1 fruit fly cellular context compared by ENCODE assay signal in genomic region chr2L:18137591-18138247, dm6.
TF ChIP-seq lines count a peak whose summit lies in the region.

kel (minus strand) TSS chr2L:18138083.

TF ChIP-seq in whole organism, embryonic, 481 proteins besides CTCF, POLR2A, EP300 and RAD21 (continued from another document and continues in another):
- TF ChIP-seq CG2712 (tag; optimal IDR thresholded peaks at IDR 0.05; lab: Kevin White, UChicago) (peak; percentile 57), bab2 (GFP tag; optimal IDR thresholded peaks at IDR 0.05; lab: Kevin White, UChicago) (peak; percentile 16), CG10565 (GFP tag; optimal IDR thresholded peaks at IDR 0.05; lab: Kevin White, UChicago) (no peak), Sox100B (GFP tag; optimal IDR thresholded peaks at IDR 0.05; lab: Kevin White, UChicago) (no peak), Ets97D (GFP tag; optimal IDR thresholded peaks at IDR 0.05; lab: Kevin White, UChicago) (peak; percentile 93), vnd (GFP tag; IDR thresholded peaks at IDR 0.05; lab: Robert Waterston, UW; ENCODE audit: partially characterized antibody) (peak; percentile 68), Med (GFP tag; lab: Kevin White, UChicago) (peak; percentile 93), CG8944 (GFP tag; optimal IDR thresholded peaks at IDR 0.05; lab: Kevin White, UChicago) (no peak), zfh2 (GFP tag; optimal IDR thresholded peaks at IDR 0.05; lab: Kevin White, UChicago) (peak; percentile 33), Abd-B (GFP tag; optimal IDR thresholded peaks at IDR 0.05; lab: Kevin White, UChicago) (no peak), CG9609 (GFP tag; optimal IDR thresholded peaks at IDR 0.05; lab: Kevin White, UChicago) (no peak), HHEX (GFP tag; optimal IDR thresholded peaks at IDR 0.05; lab: Kevin White, UChicago) (peak; percentile 59), CG12659 (GFP tag; optimal IDR thresholded peaks at IDR 0.05; lab: Kevin White, UChicago) (peak; percentile 80), CG15011 (GFP tag; optimal IDR thresholded peaks at IDR 0.05; lab: Kevin White, UChicago) (no peak), CkIIα-i1 (GFP tag; IDR thresholded peaks at IDR 0.05; lab: Robert Waterston, UW) (no peak), MESR4 (GFP tag; optimal IDR thresholded peaks at IDR 0.05; lab: Kevin White, UChicago) (peak; percentile 99), Dip3 (GFP tag; optimal IDR thresholded peaks at IDR 0.05; lab: Kevin White, UChicago) (no peak), al (GFP tag; IDR thresholded peaks at IDR 0.05; lab: Robert Waterston, UW) (no peak), ssp (GFP tag; IDR thresholded peaks at IDR 0.05; lab: Robert Waterston, UW) (peak; percentile 91), run (tag; optimal IDR thresholded peaks at IDR 0.05; lab: Kevin White, UChicago) (no peak), CG11504 (tag; optimal IDR thresholded peaks at IDR 0.05; lab: Kevin White, UChicago) (peak; percentile 70), nmo (GFP tag; optimal IDR thresholded peaks at IDR 0.05; lab: Kevin White, UChicago) (peak; percentile 59), CG9727 (GFP tag; optimal IDR thresholded peaks at IDR 0.05; lab: Kevin White, UChicago) (peak; percentile 61), Fer2 (tag; optimal IDR thresholded peaks at IDR 0.05; lab: Kevin White, UChicago) (no peak), CG6813 (GFP tag; optimal IDR thresholded peaks at IDR 0.05; lab: Kevin White, UChicago) (peak; percentile 13), ind (GFP tag; optimal IDR thresholded peaks at IDR 0.05; lab: Kevin White, UChicago) (peak; percentile 19), ham (GFP tag; IDR thresholded peaks at IDR 0.05; lab: Robert Waterston, UW) (no peak), CG33557 (GFP tag; optimal IDR thresholded peaks at IDR 0.05; lab: Kevin White, UChicago) (peak; percentile 31), Doc3 (GFP tag; IDR thresholded peaks at IDR 0.05; lab: Robert Waterston, UW; ENCODE audit: partially characterized antibody) (peak; percentile 53; the same call in 2 of the 3 replicates), ato (GFP tag; IDR thresholded peaks at IDR 0.05; lab: Robert Waterston, UW; ENCODE audit: partially characterized antibody) (peak; percentile 72), CG9932 (GFP tag; IDR thresholded peaks at IDR 0.05; lab: Robert Waterston, UW) (peak; percentile 57), CG12299 (tag; optimal IDR thresholded peaks at IDR 0.05; lab: Kevin White, UChicago) (peak; percentile 57), amos (GFP tag; IDR thresholded peaks at IDR 0.05; lab: Robert Waterston, UW; ENCODE audit: partially characterized antibody) (peak; percentile 68), p53 (GFP tag; optimal IDR thresholded peaks at IDR 0.05; lab: Kevin White, UChicago) (no peak), so (GFP tag; IDR thresholded peaks at IDR 0.05; lab: Robert Waterston, UW) (0 out of 3 replicates have a peak, but pooled peaks have one; percentile 41), CG2202 (tag; optimal IDR thresholded peaks at IDR 0.05; lab: Kevin White, UChicago) (peak; percentile 40), BEAF-32 (GFP tag; optimal IDR thresholded peaks at IDR 0.05; lab: Kevin White, UChicago) (peak; percentile 61), TFAM (GFP tag; optimal IDR thresholded peaks at IDR 0.05; lab: Kevin White, UChicago) (no peak), lmd (GFP tag; IDR thresholded peaks at IDR 0.05; lab: Robert Waterston, UW) (no peak), CG16863 (GFP tag; optimal IDR thresholded peaks at IDR 0.05; lab: Kevin White, UChicago) (peak; percentile 5), Trl (optimal IDR thresholded peaks at IDR 0.05; lab: Kevin White, UChicago) (no peak), Trl (GFP tag; optimal IDR thresholded peaks at IDR 0.05; lab: Kevin White, UChicago) (peak; percentile 29), kay (GFP tag; optimal IDR thresholded peaks at IDR 0.05; lab: Kevin White, UChicago) (no peak), Sin3A (optimal IDR thresholded peaks at IDR 0.05; lab: Kevin White, UChicago) (peak; percentile 28), gce (GFP tag; IDR thresholded peaks at IDR 0.05; lab: Robert Waterston, UW) (no peak), Dp (GFP tag; optimal IDR thresholded peaks at IDR 0.05; lab: Kevin White, UChicago) (peak; percentile 36), Poxn (GFP tag; IDR thresholded peaks at IDR 0.05; lab: Robert Waterston, UW) (no peak), scrt (GFP tag; optimal IDR thresholded peaks at IDR 0.05; lab: Kevin White, UChicago) (peak; percentile 50), sens (GFP tag; lab: Kevin White, UChicago) (peak; percentile 90), CG10979 (tag; optimal IDR thresholded peaks at IDR 0.05; lab: Kevin White, UChicago) (peak; percentile 50), CG2889 (GFP tag; IDR thresholded peaks at IDR 0.05; lab: Robert Waterston, UW) (no peak), ash1 (GFP tag; optimal IDR thresholded peaks at IDR 0.05; lab: Kevin White, UChicago) (no peak), ap (GFP tag; IDR thresholded peaks at IDR 0.05; lab: Robert Waterston, UW) (no peak), CG8388 (GFP tag; optimal IDR thresholded peaks at IDR 0.05; lab: Kevin White, UChicago) (peak; percentile 15), kni (GFP tag; optimal IDR thresholded peaks at IDR 0.05; lab: Kevin White, UChicago) (no peak), disco-r (GFP tag; optimal IDR thresholded peaks at IDR 0.05; lab: Kevin White, UChicago) (no peak), ara (GFP tag; IDR thresholded peaks at IDR 0.05; lab: Robert Waterston, UW) (0 out of 2 replicates have a peak, but pooled peaks have one; percentile 12), CG7928 (GFP tag; optimal IDR thresholded peaks at IDR 0.05; lab: Kevin White, UChicago) (no peak), CG7745 (tag; optimal IDR thresholded peaks at IDR 0.05; lab: Kevin White, UChicago) (no peak), CG17359 (tag; optimal IDR thresholded peaks at IDR 0.05; lab: Kevin White, UChicago) (peak; percentile 34), caup (GFP tag; optimal IDR thresholded peaks at IDR 0.05; lab: Kevin White, UChicago; ENCODE audit: severe bottlenecking) (peak; percentile 72), gro (GFP tag; optimal IDR thresholded peaks at IDR 0.05; lab: Kevin White, UChicago) (peak; percentile 81), CG15479 (GFP tag; optimal IDR thresholded peaks at IDR 0.05; lab: Kevin White, UChicago) (peak; percentile 31), NFAT (GFP tag; IDR thresholded peaks at IDR 0.05; lab: Robert Waterston, UW) (peak; percentile 59), CG10147 (GFP tag; optimal IDR thresholded peaks at IDR 0.05; lab: Kevin White, UChicago) (peak; percentile 8), Blimp-1 (GFP tag; optimal IDR thresholded peaks at IDR 0.05; lab: Kevin White, UChicago) (peak; percentile 13), usp (GFP tag; optimal IDR thresholded peaks at IDR 0.05; lab: Kevin White, UChicago) (no peak), Hr39 (optimal IDR thresholded peaks at IDR 0.05; lab: Kevin White, UChicago) (no peak), CG4854 (GFP tag; optimal IDR thresholded peaks at IDR 0.05; lab: Kevin White, UChicago) (no peak), CG13894 (tag; optimal IDR thresholded peaks at IDR 0.05; lab: Kevin White, UChicago) (peak; percentile 52), CG30403 (GFP tag; optimal IDR thresholded peaks at IDR 0.05; lab: Kevin White, UChicago) (peak; percentile 49), Atf6 (GFP tag; IDR thresholded peaks at IDR 0.05; lab: Robert Waterston, UW) (0 out of 2 replicates have a peak, but pooled peaks have one; percentile 36), rib (GFP tag; IDR thresholded peaks at IDR 0.05; lab: Robert Waterston, UW) (peak; percentile 29; the same call in 1 of the 2 replicates), CG34376 (GFP tag; optimal IDR thresholded peaks at IDR 0.05; lab: Kevin White, UChicago) (peak; percentile 89), hth (optimal IDR thresholded peaks at IDR 0.05; lab: Kevin White, UChicago) (no peak), CG3838 (GFP tag; optimal IDR thresholded peaks at IDR 0.05; lab: Kevin White, UChicago) (no peak), Ada2b (GFP tag; IDR thresholded peaks at IDR 0.05; lab: Robert Waterston, UW) (no peak), tna (GFP tag; IDR thresholded peaks at IDR 0.05; lab: Robert Waterston, UW; ENCODE audit: partially characterized antibody) (peak; percentile 33; the same call in 1 of the 2 replicates), CG5953 (GFP tag; IDR thresholded peaks at IDR 0.05; lab: Robert Waterston, UW) (no peak), CG12071 (GFP tag; optimal IDR thresholded peaks at IDR 0.05; lab: Kevin White, UChicago) (peak; percentile 69), exex (tag; optimal IDR thresholded peaks at IDR 0.05; lab: Kevin White, UChicago) (no peak), wdn (GFP tag; IDR thresholded peaks at IDR 0.05; lab: Robert Waterston, UW) (no peak), CG18764 (GFP tag; optimal IDR thresholded peaks at IDR 0.05; lab: Kevin White, UChicago) (no peak), CG15696 (tag; optimal IDR thresholded peaks at IDR 0.05; lab: Kevin White, UChicago) (no peak), CG4424 (GFP tag; optimal IDR thresholded peaks at IDR 0.05; lab: Kevin White, UChicago) (peak; percentile 18), Bteb2 (GFP tag; optimal IDR thresholded peaks at IDR 0.05; lab: Kevin White, UChicago) (no peak), CG18476 (GFP tag; optimal IDR thresholded peaks at IDR 0.05; lab: Kevin White, UChicago) (no peak), Ravus (GFP tag; IDR thresholded peaks at IDR 0.05; lab: Robert Waterston, UW) (no peak), ase (GFP tag; IDR thresholded peaks at IDR 0.05; lab: Robert Waterston, UW) (no peak), org-1 (GFP tag; optimal IDR thresholded peaks at IDR 0.05; lab: Kevin White, UChicago) (peak; percentile 11), CG15269 (tag; optimal IDR thresholded peaks at IDR 0.05; lab: Kevin White, UChicago) (peak; percentile 53), kah (GFP tag; optimal IDR thresholded peaks at IDR 0.05; lab: Kevin White, UChicago) (peak; percentile 36), Hey (tag; optimal IDR thresholded peaks at IDR 0.05; lab: Kevin White, UChicago) (no peak), CG9817 (tag; optimal IDR thresholded peaks at IDR 0.05; lab: Kevin White, UChicago) (no peak), yki (optimal IDR thresholded peaks at IDR 0.05; lab: Kevin White, UChicago) (no peak), ken (GFP tag; IDR thresholded peaks at IDR 0.05; lab: Robert Waterston, UW) (no peak), Side (GFP tag; optimal IDR thresholded peaks at IDR 0.05; lab: Kevin White, UChicago) (peak; percentile 19), ranshi (GFP tag; IDR thresholded peaks at IDR 0.05; lab: Robert Waterston, UW) (peak; percentile 17; the same call in 1 of the 2 replicates), grn (GFP tag; optimal IDR thresholded peaks at IDR 0.05; lab: Kevin White, UChicago) (no peak), Ssrp (tag; optimal IDR thresholded peaks at IDR 0.05; lab: Kevin White, UChicago) (peak; percentile 25), emc (GFP tag; optimal IDR thresholded peaks at IDR 0.05; lab: Kevin White, UChicago) (peak; percentile 4), pnt (GFP tag; optimal IDR thresholded peaks at IDR 0.05; lab: Kevin White, UChicago) (no peak), fru (optimal IDR thresholded peaks at IDR 0.05; lab: Kevin White, UChicago) (no peak), CG6254 (GFP tag; optimal IDR thresholded peaks at IDR 0.05; lab: Kevin White, UChicago) (peak; percentile 49), stc (GFP tag; IDR thresholded peaks at IDR 0.05; lab: Robert Waterston, UW) (0 out of 2 replicates have a peak, but pooled peaks have one; percentile 37), CG8359 (GFP tag; optimal IDR thresholded peaks at IDR 0.05; lab: Kevin White, UChicago; ENCODE audit: borderline replicate concordance) (no peak), odd (GFP tag; optimal IDR thresholded peaks at IDR 0.05; lab: Kevin White, UChicago) (peak; percentile 68), CG8281 (tag; optimal IDR thresholded peaks at IDR 0.05; lab: Kevin White, UChicago) (no peak), Mrtf (GFP tag; IDR thresholded peaks at IDR 0.05; lab: Robert Waterston, UW) (no peak), CG3065 (GFP tag; optimal IDR thresholded peaks at IDR 0.05; lab: Kevin White, UChicago) (peak; percentile 59), toy (GFP tag; IDR thresholded peaks at IDR 0.05; lab: Robert Waterston, UW) (no peak), BtbVII (GFP tag; optimal IDR thresholded peaks at IDR 0.05; lab: Kevin White, UChicago) (peak; percentile 51), CG12744 (GFP tag; optimal IDR thresholded peaks at IDR 0.05; lab: Kevin White, UChicago) (no peak), mam (GFP tag; optimal IDR thresholded peaks at IDR 0.05; lab: Kevin White, UChicago) (peak; percentile 34), corto (GFP tag; optimal IDR thresholded peaks at IDR 0.05; lab: Kevin White, UChicago) (no peak), CG12155 (GFP tag; optimal IDR thresholded peaks at IDR 0.05; lab: Kevin White, UChicago) (peak; percentile 30), esg (GFP tag; conservative IDR thresholded peaks at IDR 0.05; lab: Robert Waterston, UW) (no peak), CG10321 (GFP tag; IDR thresholded peaks at IDR 0.05; lab: Robert Waterston, UW) (no peak), CG14965 (GFP tag; optimal IDR thresholded peaks at IDR 0.05; lab: Kevin White, UChicago; ENCODE audit: borderline replicate concordance) (no peak), Dip2 (GFP tag; IDR thresholded peaks at IDR 0.05; lab: Robert Waterston, UW) (no peak), MBD-R2 (GFP tag; IDR thresholded peaks at IDR 0.05; lab: Robert Waterston, UW) (peak; percentile 73; the same call in 1 of the 2 replicates), CG1832 (GFP tag; optimal IDR thresholded peaks at IDR 0.05; lab: Kevin White, UChicago) (no peak), eyg (GFP tag; optimal IDR thresholded peaks at IDR 0.05; lab: Kevin White, UChicago) (peak; percentile 20), CG14050 (GFP tag; IDR thresholded peaks at IDR 0.05; lab: Robert Waterston, UW) (no peak), CG12769 (tag; optimal IDR thresholded peaks at IDR 0.05; lab: Kevin White, UChicago) (peak; percentile 53), CG32767 (GFP tag; IDR thresholded peaks at IDR 0.05; lab: Robert Waterston, UW) (0 out of 2 replicates have a peak, but pooled peaks have one; percentile 30), lbe (GFP tag; optimal IDR thresholded peaks at IDR 0.05; lab: Kevin White, UChicago) (peak; percentile 15), CG8765 (GFP tag; IDR thresholded peaks at IDR 0.05; lab: Robert Waterston, UW) (no peak), inv (GFP tag; IDR thresholded peaks at IDR 0.05; lab: Robert Waterston, UW; ENCODE audit: partially characterized antibody) (0 out of 2 replicates have a peak, but pooled peaks have one; percentile 29), cg (GFP tag; optimal IDR thresholded peaks at IDR 0.05; lab: Kevin White, UChicago) (no peak), onecut (GFP tag; IDR thresholded peaks at IDR 0.05; lab: Robert Waterston, UW) (peak; percentile 42), sisA (GFP tag; IDR thresholded peaks at IDR 0.05; lab: Robert Waterston, UW) (no peak), Dek (tag; optimal IDR thresholded peaks at IDR 0.05; lab: Kevin White, UChicago) (peak; percentile 42)
